Worm (Caenorhabditis elegans) whole organism, L2 larva: Measurements from ENCODE around the gene C32D5.12.
A peak's percentile ranks its signal among the peaks of the same experiment; 100 is the strongest.

Experiments used
- C34F6.9 ChIP-seq: fragments of 150-350 bp; optimal IDR thresholded peaks from 2 replicates; lab custom pipeline; 2014; ENCODE audit warnings: missing biosample characterization, missing genetic modification characterization
- F13H6.1 ChIP-seq: sonication (generic microtip); optimal IDR thresholded peaks from 2 replicates; lab custom pipeline; 2016; ENCODE audit warnings: missing genetic modification characterization, missing compliant biosample characterization
- R02D3.7 ChIP-seq: fragments of 150-350 bp; optimal IDR thresholded peaks from 2 replicates; lab custom pipeline; 2014; ENCODE audit warnings: missing biosample characterization, missing genetic modification characterization
- Y55F3AM.14 ChIP-seq: fragments of 200-800 bp; sonication (Bioruptor generic); optimal IDR thresholded peaks from 2 replicates; lab custom pipeline; 2018; ENCODE audit warnings: mild to moderate bottlenecking, missing genetic modification characterization, missing compliant biosample characterization
- ZK546.5 ChIP-seq: sonication (generic microtip); optimal IDR thresholded peaks from 2 replicates; lab custom pipeline; 2017; ENCODE audit warnings: missing biosample characterization, missing genetic modification characterization
- alr-1 ChIP-seq: fragments of 150-350 bp; optimal IDR thresholded peaks from 2 replicates; lab custom pipeline; 2014; ENCODE audit warnings: missing biosample characterization, missing genetic modification characterization
- aly-2 ChIP-seq: fragments of 150-350 bp; optimal IDR thresholded peaks from 2 replicates; lab custom pipeline; 2014; ENCODE audit warnings: missing biosample characterization, missing genetic modification characterization
- ama-1 ChIP-seq: fragments of 150-350 bp; optimal IDR thresholded peaks from 2 replicates; lab custom pipeline; 2018; ENCODE audit warnings: inconsistent platforms
- blmp-1 ChIP-seq: sonication (generic microtip); optimal IDR thresholded peaks from 2 replicates; lab custom pipeline; 2017; ENCODE audit warnings: missing genetic modification characterization, mild to moderate bottlenecking, missing compliant biosample characterization, antibody characterized with exemption, moderate library complexity; ENCODE audit not compliant: insufficient read depth
- ceh-16 ChIP-seq: fragments of 150-350 bp; optimal IDR thresholded peaks from 2 replicates; lab custom pipeline; 2014; ENCODE audit warnings: missing biosample characterization, missing genetic modification characterization
- ceh-82 ChIP-seq: fragments of 150-350 bp; optimal IDR thresholded peaks from 2 replicates; lab custom pipeline; 2014; ENCODE audit warnings: missing biosample characterization, missing genetic modification characterization
- crh-2 ChIP-seq: sonication (generic microtip); optimal IDR thresholded peaks from 2 replicates; lab custom pipeline; 2017; ENCODE audit warnings: missing biosample characterization, missing genetic modification characterization
- dmd-4 ChIP-seq: sonication (generic microtip); optimal IDR thresholded peaks from 2 replicates; lab custom pipeline; 2017; ENCODE audit warnings: missing biosample characterization, missing genetic modification characterization
- egl-27 ChIP-seq: sonication (generic microtip); optimal IDR thresholded peaks from 3 replicates; lab custom pipeline; 2017; ENCODE audit warnings: missing biosample characterization, missing genetic modification reagents, missing genetic modification characterization
- elt-1 ChIP-seq: fragments of 150-350 bp; optimal IDR thresholded peaks from 2 replicates; lab custom pipeline; 2014; ENCODE audit warnings: missing biosample characterization, missing genetic modification characterization
- elt-3 ChIP-seq: sonication (generic microtip); optimal IDR thresholded peaks from 2 replicates; lab custom pipeline; 2017; ENCODE audit warnings: missing biosample characterization, missing genetic modification characterization
- fos-1 ChIP-seq: fragments of 150-350 bp; optimal IDR thresholded peaks from 2 replicates; lab custom pipeline; 2014; ENCODE audit warnings: missing biosample characterization, missing genetic modification characterization
- gmeb-1 ChIP-seq: fragments of 150-350 bp; optimal IDR thresholded peaks from 2 replicates; lab custom pipeline; 2014; ENCODE audit warnings: missing biosample characterization, missing genetic modification characterization
- lin-11 ChIP-seq: fragments of 150-350 bp; sonication (generic microtip); optimal IDR thresholded peaks from 2 replicates; lab custom pipeline; 2014; ENCODE audit warnings: missing biosample characterization, missing genetic modification characterization, inconsistent platforms, mixed read lengths
- lin-13 ChIP-seq: fragments of 150-350 bp; optimal IDR thresholded peaks from 2 replicates; lab custom pipeline; 2014; ENCODE audit warnings: missing biosample characterization, missing genetic modification reagents, missing genetic modification characterization
- lin-39 ChIP-seq: fragments of 150-350 bp; optimal IDR thresholded peaks from 2 replicates; lab custom pipeline; 2014; ENCODE audit warnings: missing biosample characterization, missing genetic modification reagents, missing genetic modification characterization
- lsy-2 ChIP-seq, 2 experiments: fragments of 150-350 bp in 1 of 2; sonication (generic microtip) in 1 of 2; optimal IDR thresholded peaks; 2 replicates each; lab custom pipeline; 2014 to 2017; ENCODE audit warnings: missing biosample characterization in 2 of 2, missing genetic modification characterization in 2 of 2
- mab-5 ChIP-seq: fragments of 150-350 bp; optimal IDR thresholded peaks from 2 replicates; lab custom pipeline; 2014; ENCODE audit warnings: missing biosample characterization, missing genetic modification characterization
- mbf-1 ChIP-seq: sonication (generic microtip); optimal IDR thresholded peaks from 2 replicates; lab custom pipeline; 2017; ENCODE audit warnings: missing biosample characterization, missing genetic modification characterization
- mdl-1 ChIP-seq, 2 experiments: fragments of 150-350 bp in 1 of 2; sonication (generic microtip) in 1 of 2; optimal IDR thresholded peaks; 2 replicates each; lab custom pipeline; 2017; ENCODE audit warnings: missing biosample characterization in 2 of 2, missing genetic modification characterization in 2 of 2
- nhr-10 ChIP-seq: sonication (generic microtip); optimal IDR thresholded peaks from 2 replicates; lab custom pipeline; 2017; ENCODE audit warnings: missing biosample characterization, missing genetic modification characterization
- nhr-11 ChIP-seq: fragments of 150-350 bp; optimal IDR thresholded peaks from 2 replicates; lab custom pipeline; 2014; ENCODE audit warnings: missing biosample characterization, missing genetic modification characterization
- nhr-12 ChIP-seq: fragments of 150-350 bp; optimal IDR thresholded peaks from 2 replicates; lab custom pipeline; 2014; ENCODE audit warnings: missing biosample characterization, missing genetic modification characterization
- nhr-129 ChIP-seq: fragments of 150-350 bp; optimal IDR thresholded peaks from 2 replicates; lab custom pipeline; 2014; ENCODE audit warnings: missing biosample characterization, missing genetic modification characterization
- nhr-21 ChIP-seq: fragments of 150-350 bp; optimal IDR thresholded peaks from 2 replicates; lab custom pipeline; 2014; ENCODE audit warnings: missing biosample characterization, missing genetic modification characterization
- nhr-23 ChIP-seq: fragments of 150-350 bp; optimal IDR thresholded peaks from 2 replicates; lab custom pipeline; 2014; ENCODE audit warnings: missing biosample characterization, missing genetic modification reagents, missing genetic modification characterization
- nhr-237 ChIP-seq: fragments of 150-350 bp; optimal IDR thresholded peaks from 2 replicates; lab custom pipeline; 2014; ENCODE audit warnings: missing biosample characterization, missing genetic modification characterization
- nhr-25 ChIP-seq: fragments of 150-350 bp; sonication (generic microtip); optimal IDR thresholded peaks from 3 replicates; lab custom pipeline; 2014; ENCODE audit warnings: missing biosample characterization, missing genetic modification characterization
- nhr-6 ChIP-seq: fragments of 150-350 bp; optimal IDR thresholded peaks from 2 replicates; lab custom pipeline; 2014; ENCODE audit warnings: missing biosample characterization, missing genetic modification characterization
- nhr-77 ChIP-seq: fragments of 150-350 bp; optimal IDR thresholded peaks from 2 replicates; lab custom pipeline; 2014; ENCODE audit warnings: missing biosample characterization, missing genetic modification characterization
- skn-1 ChIP-seq: sonication (generic microtip); optimal IDR thresholded peaks from 2 replicates; lab custom pipeline; 2017; ENCODE audit warnings: missing biosample characterization, missing genetic modification characterization
- sma-3 ChIP-seq: sonication (generic microtip); optimal IDR thresholded peaks from 2 replicates; lab custom pipeline; 2016; ENCODE audit warnings: missing genetic modification reagents, missing genetic modification characterization, missing compliant biosample characterization
- sma-9 ChIP-seq, 2 experiments: fragments of 150-350 bp in 1 of 2; sonication (generic microtip) in 1 of 2; optimal IDR thresholded peaks; 2 replicates each; lab custom pipeline; 2014 to 2016; ENCODE audit warnings: missing genetic modification characterization in 2 of 2, mild to moderate bottlenecking in 1 of 2, missing biosample characterization in 1 of 2, missing compliant biosample characterization in 1 of 2, missing genetic modification reagents in 1 of 2, moderate library complexity in 1 of 2
- snpc-4 ChIP-seq: fragments of 150-350 bp; optimal IDR thresholded peaks from 2 replicates; lab custom pipeline; 2014; ENCODE audit warnings: missing biosample characterization, missing genetic modification characterization
- unc-39 ChIP-seq: fragments of 150-350 bp; optimal IDR thresholded peaks from 2 replicates; lab custom pipeline; 2014; ENCODE audit warnings: missing biosample characterization, missing genetic modification characterization
- unc-55 ChIP-seq: fragments of 150-350 bp; sonication (generic microtip); optimal IDR thresholded peaks from 3 replicates; lab custom pipeline; 2014; ENCODE audit warnings: missing biosample characterization, missing genetic modification reagents, missing genetic modification characterization
- unc-62 ChIP-seq: fragments of 150-350 bp; optimal IDR thresholded peaks from 2 replicates; lab custom pipeline; 2014; ENCODE audit warnings: missing biosample characterization, missing genetic modification reagents, missing genetic modification characterization
- zag-1 ChIP-seq: fragments of 150-350 bp; optimal IDR thresholded peaks from 2 replicates; lab custom pipeline; 2014; ENCODE audit warnings: missing biosample characterization, missing genetic modification characterization
- ztf-1 ChIP-seq: fragments of 200-800 bp; sonication (Bioruptor generic); conservative IDR thresholded peaks from 2 replicates; pipeline ENCODE4 v1.3.6; 2022; ENCODE audit warnings: missing genetic modification characterization, missing compliant biosample characterization
- ztf-11 ChIP-seq: sonication (generic microtip); optimal IDR thresholded peaks from 2 replicates; lab custom pipeline; 2017; ENCODE audit warnings: missing biosample characterization, missing genetic modification characterization
- ztf-4 ChIP-seq: fragments of 150-350 bp; optimal IDR thresholded peaks from 2 replicates; lab custom pipeline; 2014; ENCODE audit warnings: missing biosample characterization, missing genetic modification characterization

The C32D5.12 gene

DNA sequence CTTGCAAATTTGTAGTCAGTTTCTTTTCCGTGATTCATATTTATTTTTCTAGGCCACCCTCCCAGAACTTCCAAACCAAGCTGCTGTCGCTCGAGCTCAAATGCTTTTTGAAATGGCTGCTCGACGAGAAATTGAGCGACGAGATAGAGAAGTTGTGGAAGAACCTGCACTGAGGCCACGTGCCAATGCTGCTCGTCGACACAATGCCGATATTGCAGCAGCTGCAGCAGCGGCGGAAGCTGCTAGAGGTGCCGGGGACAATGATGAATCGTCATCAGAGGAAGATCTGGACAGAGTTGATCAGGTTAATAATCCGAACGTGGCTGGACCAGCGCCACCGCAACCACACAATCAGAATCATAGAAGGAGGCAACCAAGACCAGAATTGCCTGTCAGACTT lies 14.6 kb upstream of the C32D5.12 start:
- TF ChIP-seq ceh-82 (tag; lab: Kevin White, UChicago) (no peak), nhr-10 (tag; lab: Kevin White, UChicago) (no peak), ZK546.5 (tag; lab: Kevin White, UChicago) (no peak), gmeb-1 (tag; lab: Kevin White, UChicago) (no peak), nhr-23 (no peak), ztf-11 (tag; lab: Kevin White, UChicago) (no peak), lsy-2 (tag; optimal IDR thresholded peaks at IDR 0.05; lab: Kevin White, UChicago) (no peak), aly-2 (tag; lab: Kevin White, UChicago) (no peak), ztf-1 (GFP tag; lab: Robert Waterston, UW) (no peak), unc-39 (tag; lab: Kevin White, UChicago) (no peak), nhr-25 (tag; lab: Kevin White, UChicago) (no peak)

DNA sequence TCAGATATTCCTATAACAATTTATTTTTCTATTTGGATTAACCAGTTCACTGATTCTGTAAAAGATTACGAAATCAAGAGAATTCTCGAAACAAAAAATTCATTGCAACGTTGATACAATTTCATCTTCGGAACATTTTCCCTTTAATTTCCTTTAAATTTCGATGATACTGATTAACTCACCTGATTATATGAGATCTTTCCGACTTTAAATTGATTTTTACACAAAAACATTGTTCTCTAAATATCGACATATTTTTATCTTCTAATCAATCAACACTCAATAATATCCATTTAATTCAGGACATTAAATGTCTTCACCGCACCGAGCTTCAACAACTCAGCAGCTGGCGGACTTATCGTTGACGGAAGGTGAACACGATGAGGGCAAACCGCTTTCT lies 12.2 kb upstream of the C32D5.12 start, which contains the start of gene lin-23:
Gene lin-23, plus strand, starts transcription at position 301 of the 400 bp plus-strand sequence.
- no peak for TF ChIP-seq nhr-21 (tag; lab: Kevin White, UChicago)
- TF ChIP-seq lsy-2 (tag; optimal IDR thresholded peaks at IDR 0.05; lab: Kevin White, UChicago) = no peak
- no peak for TF ChIP-seq nhr-6
- no peak for TF ChIP-seq lin-13 (GFP tag; lab: Kevin White, UChicago)
- no peak for TF ChIP-seq unc-55 (GFP tag; lab: Kevin White, UChicago)
- no peak for TF ChIP-seq F13H6.1 (tag; lab: Kevin White, UChicago)
- no peak for TF ChIP-seq nhr-77 (tag; lab: Kevin White, UChicago)
- no peak for TF ChIP-seq skn-1 (tag; lab: Kevin White, UChicago)
- TF ChIP-seq dmd-4 (tag; lab: Kevin White, UChicago) = no peak
- TF ChIP-seq nhr-237 (tag; lab: Kevin White, UChicago) = no peak
- TF ChIP-seq Y55F3AM.14 = no peak
- no peak for TF ChIP-seq nhr-12 (tag; lab: Kevin White, UChicago)
- TF ChIP-seq ama-1 = no peak
- TF ChIP-seq crh-2 (tag; lab: Kevin White, UChicago) = no peak
- no peak for TF ChIP-seq R02D3.7
- TF ChIP-seq ztf-4 = no peak
- no peak for TF ChIP-seq zag-1
- TF ChIP-seq nhr-11 (tag; lab: Kevin White, UChicago) = no peak
- TF ChIP-seq unc-39 (tag; lab: Kevin White, UChicago) = no peak

DNA sequence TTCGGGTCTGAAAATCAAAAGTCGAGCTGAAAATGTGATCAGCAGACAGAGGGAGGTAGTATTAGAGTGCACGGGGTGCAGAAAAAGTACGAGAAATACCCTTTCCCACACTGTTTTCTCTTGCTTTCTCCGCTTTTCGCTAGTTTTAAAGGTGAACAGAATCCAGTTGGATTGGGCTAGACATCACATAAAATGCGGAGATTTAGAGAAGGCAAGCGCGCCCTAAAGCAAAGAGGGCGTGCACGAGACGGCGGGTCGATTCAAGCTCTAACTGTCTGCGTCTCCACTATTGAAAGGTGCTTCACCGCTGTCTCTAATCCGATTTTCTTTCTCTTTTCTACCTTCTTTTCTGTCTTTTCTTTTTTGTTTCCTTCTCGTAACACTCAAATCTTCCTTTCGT lies 11.3 kb upstream of the C32D5.12 start:
- TF ChIP-seq unc-55 (GFP tag; lab: Kevin White, UChicago) (peak; percentile 91), alr-1 (no peak), ZK546.5 (tag; lab: Kevin White, UChicago) (no peak), mab-5 (tag; lab: Kevin White, UChicago) (peak; percentile 71), nhr-11 (tag; lab: Kevin White, UChicago) (no peak), nhr-12 (tag; lab: Kevin White, UChicago) (no peak), snpc-4 (tag; lab: Kevin White, UChicago) (peak; percentile 66), mbf-1 (tag; lab: Kevin White, UChicago) (no peak), ztf-11 (tag; lab: Kevin White, UChicago) (no peak), lin-39 (no peak), nhr-21 (tag; lab: Kevin White, UChicago) (peak; percentile 81), R02D3.7 (no peak), nhr-25 (tag; lab: Kevin White, UChicago) (peak; percentile 79), nhr-237 (tag; lab: Kevin White, UChicago) (peak; percentile 40), fos-1 (peak; percentile 53), nhr-6 (peak; percentile 22), elt-1 (tag; lab: Kevin White, UChicago) (no peak), dmd-4 (tag; lab: Kevin White, UChicago) (no peak), lsy-2 (tag; optimal IDR thresholded peaks at IDR 0.05; lab: Kevin White, UChicago) (peak; percentile 66 to 88), blmp-1 (peak; percentile 92), crh-2 (tag; lab: Kevin White, UChicago) (peak; percentile 88), ceh-16 (no peak), C34F6.9 (tag; lab: Kevin White, UChicago) (peak; percentile 93), lin-13 (GFP tag; lab: Kevin White, UChicago) (peak; percentile 77), elt-3 (tag; lab: Kevin White, UChicago) (no peak), unc-62 (GFP tag; lab: Kevin White, UChicago) (no peak), Y55F3AM.14 (no peak), nhr-77 (tag; lab: Kevin White, UChicago) (no peak), sma-3 (peak; percentile 80), egl-27 (tag; lab: Kevin White, UChicago) (peak; percentile 56), unc-39 (tag; lab: Kevin White, UChicago) (no peak), aly-2 (tag; lab: Kevin White, UChicago) (no peak), ztf-4 (peak; percentile 60), sma-9 (GFP tag; optimal IDR thresholded peaks at IDR 0.05; lab: Kevin White, UChicago) (peak; percentile 90), sma-9 (tag; optimal IDR thresholded peaks at IDR 0.05; lab: Kevin White, UChicago) (no peak), F13H6.1 (tag; lab: Kevin White, UChicago) (peak; percentile 88), gmeb-1 (tag; lab: Kevin White, UChicago) (peak; percentile 77), nhr-129 (tag; lab: Kevin White, UChicago) (peak; percentile 89), mdl-1 (tag; optimal IDR thresholded peaks at IDR 0.05; lab: Kevin White, UChicago) (peak; percentile 91 to 94), ama-1 (no peak), ztf-1 (GFP tag; lab: Robert Waterston, UW) (no peak), zag-1 (peak; percentile 56), lin-11 (tag; lab: Kevin White, UChicago) (peak; percentile 83)
